Fruit fly (Drosophila melanogaster) whole organism, prepupa: ENCODE data around the gene boi.
A peak's percentile ranks its signal among the peaks of the same experiment; 100 is the strongest.

Source experiments
- Blimp-1 ChIP-seq: fragments of 200-800 bp; sonication (Bioruptor generic); optimal IDR thresholded peaks from 3 replicates; lab custom pipeline; 2017; ENCODE audit warnings: missing biosample characterization, missing genetic modification characterization, mild to moderate bottlenecking, moderate library complexity, missing genetic modification reagents
- CG10669 ChIP-seq: fragments of 200-800 bp; sonication (Bioruptor generic); optimal IDR thresholded peaks from 3 replicates; lab custom pipeline; 2018; ENCODE audit warnings: missing biosample characterization, mild to moderate bottlenecking, missing genetic modification characterization, moderate library complexity
- CG15336 ChIP-seq: fragments of 200-800 bp; sonication (Bioruptor generic); IDR thresholded peaks from 2 replicates; pipeline ENCODE4 v1.3.6; 2022; ENCODE audit warnings: missing biosample characterization, missing genetic modification characterization
- CG1621 ChIP-seq: fragments of 200-800 bp; sonication (Bioruptor generic); optimal IDR thresholded peaks from 3 replicates; lab custom pipeline; 2018; ENCODE audit warnings: missing biosample characterization, mild to moderate bottlenecking, missing genetic modification characterization
- CG16779 ChIP-seq: fragments of 200-800 bp; sonication (Bioruptor generic); optimal IDR thresholded peaks from 3 replicates; lab custom pipeline; 2017; ENCODE audit warnings: missing biosample characterization, mild to moderate bottlenecking, missing genetic modification characterization
- CG3032 ChIP-seq: fragments of 200-800 bp; optimal IDR thresholded peaks from 2 replicates; lab custom pipeline; 2019; ENCODE audit warnings: missing biosample characterization, mild to moderate bottlenecking, missing genetic modification characterization, moderate library complexity
- CG31627 ChIP-seq: fragments of 200-800 bp; sonication (Bioruptor generic); optimal IDR thresholded peaks from 3 replicates; lab custom pipeline; 2016; ENCODE audit warnings: missing biosample characterization, missing genetic modification characterization
- CG32006 ChIP-seq: fragments of 200-800 bp; sonication (Bioruptor generic); optimal IDR thresholded peaks from 3 replicates; lab custom pipeline; 2017; ENCODE audit warnings: missing biosample characterization, mild to moderate bottlenecking, missing genetic modification characterization
- CG34406 ChIP-seq: fragments of 200-800 bp; sonication (Bioruptor generic); optimal IDR thresholded peaks from 3 replicates; lab custom pipeline; 2016; ENCODE audit warnings: missing biosample characterization, missing genetic modification characterization
- CG3919 ChIP-seq: fragments of 200-800 bp; sonication (Bioruptor generic); optimal IDR thresholded peaks from 3 replicates; lab custom pipeline; 2016; ENCODE audit warnings: missing biosample characterization, missing genetic modification characterization
- CG4318 ChIP-seq: fragments of 200-800 bp; sonication (Bioruptor generic); optimal IDR thresholded peaks from 3 replicates; lab custom pipeline; 2017; ENCODE audit warnings: missing biosample characterization, mild to moderate bottlenecking, missing genetic modification characterization
- CG6276 ChIP-seq: fragments of 200-800 bp; sonication (Bioruptor generic); optimal IDR thresholded peaks from 2 replicates; lab custom pipeline; 2017; ENCODE audit warnings: missing biosample characterization, mild to moderate bottlenecking, missing genetic modification characterization
- CG6792 ChIP-seq: fragments of 200-800 bp; sonication (Bioruptor generic); optimal IDR thresholded peaks from 3 replicates; lab custom pipeline; 2016; ENCODE audit warnings: missing biosample characterization, missing genetic modification characterization
- CG6808 ChIP-seq: fragments of 200-800 bp; sonication (Bioruptor generic); optimal IDR thresholded peaks from 3 replicates; lab custom pipeline; 2017; ENCODE audit warnings: missing biosample characterization, missing genetic modification characterization, mild to moderate bottlenecking, moderate library complexity, missing genetic modification reagents
- CG6854 ChIP-seq: fragments of 200-800 bp; sonication (Bioruptor generic); optimal IDR thresholded peaks from 2 replicates; lab custom pipeline; 2017; ENCODE audit warnings: missing biosample characterization, mild to moderate bottlenecking, missing genetic modification characterization
- CG7368 ChIP-seq: fragments of 200-800 bp; sonication (Bioruptor generic); optimal IDR thresholded peaks from 3 replicates; lab custom pipeline; 2016; ENCODE audit warnings: missing biosample characterization, missing genetic modification characterization
- CG8119 ChIP-seq: fragments of 200-800 bp; sonication (Bioruptor generic); IDR thresholded peaks from 3 replicates; pipeline ENCODE4 v1.3.6; 2022; ENCODE audit warnings: missing biosample characterization, missing genetic modification characterization
- CG9139 ChIP-seq: fragments of 200-800 bp; sonication (Bioruptor generic); optimal IDR thresholded peaks from 3 replicates; lab custom pipeline; 2017; ENCODE audit warnings: missing biosample characterization, mild to moderate bottlenecking, missing genetic modification characterization
- Eip75B ChIP-seq: fragments of 200-800 bp; sonication (Bioruptor generic); optimal IDR thresholded peaks from 3 replicates; lab custom pipeline; 2016; ENCODE audit warnings: missing biosample characterization, missing genetic modification characterization
- Eip78C ChIP-seq: fragments of 200-800 bp; sonication (Bioruptor generic); peaks from one replicate; lab custom pipeline; 2016; ENCODE audit warnings: missing biosample characterization, missing genetic modification characterization
- Ets21C ChIP-seq: fragments of 200-800 bp; sonication (Bioruptor generic); optimal IDR thresholded peaks from 3 replicates; lab custom pipeline; 2016; ENCODE audit warnings: missing biosample characterization, missing genetic modification characterization
- Ets96B ChIP-seq: fragments of 200-800 bp; optimal IDR thresholded peaks from 2 replicates; lab custom pipeline; 2019; ENCODE audit warnings: missing biosample characterization, mild to moderate bottlenecking, missing genetic modification characterization, moderate library complexity
- Gug ChIP-seq: fragments of 200-800 bp; sonication (Bioruptor generic); IDR thresholded peaks from 2 replicates; pipeline ENCODE4 v1.3.6; 2022; ENCODE audit warnings: missing biosample characterization, missing genetic modification characterization
- Hr39 ChIP-seq: fragments of 200-800 bp; sonication (Bioruptor generic); optimal IDR thresholded peaks from 2 replicates; lab custom pipeline; 2016; ENCODE audit warnings: missing biosample characterization, missing genetic modification characterization
- Lpt ChIP-seq: fragments of 200-800 bp; sonication (Bioruptor generic); optimal IDR thresholded peaks from 3 replicates; lab custom pipeline; 2016; ENCODE audit warnings: missing biosample characterization, missing genetic modification characterization
- Met ChIP-seq: fragments of 200-800 bp; sonication (Bioruptor generic); optimal IDR thresholded peaks from 3 replicates; lab custom pipeline; 2016; ENCODE audit warnings: missing biosample characterization, missing genetic modification characterization
- OdsH ChIP-seq: fragments of 200-800 bp; sonication (Bioruptor generic); optimal IDR thresholded peaks from 3 replicates; lab custom pipeline; 2016; ENCODE audit warnings: missing biosample characterization, missing genetic modification characterization
- Smox ChIP-seq: fragments of 200-800 bp; sonication (Bioruptor generic); optimal IDR thresholded peaks from 3 replicates; lab custom pipeline; 2016; ENCODE audit warnings: missing biosample characterization, missing genetic modification characterization
- Sox102F ChIP-seq: fragments of 200-800 bp; sonication (Bioruptor generic); optimal IDR thresholded peaks from 2 replicates; lab custom pipeline; 2016; ENCODE audit warnings: missing biosample characterization, mild to moderate bottlenecking, missing genetic modification characterization
- Sox14 ChIP-seq: fragments of 200-800 bp; sonication (Bioruptor generic); optimal IDR thresholded peaks from 3 replicates; lab custom pipeline; 2016; ENCODE audit warnings: missing biosample characterization, missing genetic modification characterization
- Sox15 ChIP-seq: fragments of 200-800 bp; sonication (Bioruptor generic); optimal IDR thresholded peaks from 3 replicates; lab custom pipeline; 2016; ENCODE audit warnings: missing biosample characterization, missing genetic modification characterization
- achi ChIP-seq: fragments of 200-800 bp; sonication (Bioruptor generic); optimal IDR thresholded peaks from 3 replicates; lab custom pipeline; 2016; ENCODE audit warnings: missing biosample characterization, missing genetic modification characterization
- acj6 ChIP-seq: fragments of 200-800 bp; sonication (Bioruptor generic); optimal IDR thresholded peaks from 3 replicates; lab custom pipeline; 2016; ENCODE audit warnings: missing biosample characterization, missing genetic modification characterization
- cyc ChIP-seq: fragments of 200-800 bp; sonication (Bioruptor generic); optimal IDR thresholded peaks from 3 replicates; lab custom pipeline; 2016; ENCODE audit warnings: missing biosample characterization, missing genetic modification characterization
- dac ChIP-seq: fragments of 200-800 bp; sonication (Bioruptor generic); optimal IDR thresholded peaks from 2 replicates; lab custom pipeline; 2017; ENCODE audit warnings: missing biosample characterization, mild to moderate bottlenecking, missing genetic modification characterization
- eg ChIP-seq: fragments of 200-800 bp; sonication (Bioruptor generic); IDR thresholded peaks from 3 replicates; pipeline ENCODE4 v1.3.6; 2022; ENCODE audit warnings: missing biosample characterization, missing genetic modification characterization
- fd59A ChIP-seq: fragments of 200-800 bp; sonication (Bioruptor generic); optimal IDR thresholded peaks from 2 replicates; lab custom pipeline; 2017; ENCODE audit warnings: missing biosample characterization, mild to moderate bottlenecking, missing genetic modification characterization, missing genetic modification reagents
- fd85E ChIP-seq: fragments of 200-800 bp; sonication (Bioruptor generic); optimal IDR thresholded peaks from 3 replicates; lab custom pipeline; 2016; ENCODE audit warnings: missing biosample characterization, missing genetic modification characterization
- fkh ChIP-seq: fragments of 200-800 bp; sonication (Bioruptor generic); optimal IDR thresholded peaks from 3 replicates; lab custom pipeline; 2017; ENCODE audit warnings: missing biosample characterization, mild to moderate bottlenecking, missing genetic modification characterization, moderate library complexity
- net ChIP-seq: fragments of 200-800 bp; sonication (Bioruptor generic); optimal IDR thresholded peaks from 3 replicates; lab custom pipeline; 2016; ENCODE audit warnings: missing biosample characterization, missing genetic modification characterization
- pdm3 ChIP-seq: fragments of 200-800 bp; sonication (Bioruptor generic); optimal IDR thresholded peaks from 3 replicates; lab custom pipeline; 2016; ENCODE audit warnings: missing biosample characterization, missing genetic modification characterization
- salr ChIP-seq, 2 experiments: fragments of 200-800 bp; sonication (Bioruptor generic); optimal IDR thresholded peaks; 3 replicates each; lab custom pipeline; 2016 to 2018; ENCODE audit warnings: missing biosample characterization in 2 of 2, missing genetic modification characterization in 2 of 2, mild to moderate bottlenecking in 1 of 2
- spab ChIP-seq: fragments of 200-800 bp; sonication (Bioruptor generic); optimal IDR thresholded peaks from 2 replicates; lab custom pipeline; 2017; ENCODE audit warnings: missing biosample characterization, mild to moderate bottlenecking, missing genetic modification characterization, missing genetic modification reagents
- ss ChIP-seq, 2 experiments: fragments of 200-800 bp; sonication (Bioruptor generic); optimal IDR thresholded peaks; 2 replicates in 1 of 2; 3 replicates in 1 of 2; lab custom pipeline; 2017 to 2018; ENCODE audit warnings: mild to moderate bottlenecking in 2 of 2, missing biosample characterization in 2 of 2, missing genetic modification characterization in 2 of 2, moderate library complexity in 1 of 2
- svp ChIP-seq: fragments of 200-800 bp; sonication (Bioruptor generic); peaks from one replicate; lab custom pipeline; 2016; ENCODE audit warnings: missing biosample characterization, missing genetic modification characterization
- topi ChIP-seq: fragments of 200-800 bp; sonication (Bioruptor generic); optimal IDR thresholded peaks from 3 replicates; lab custom pipeline; 2016; ENCODE audit warnings: missing biosample characterization, missing genetic modification characterization
- vri ChIP-seq: fragments of 200-800 bp; sonication (Bioruptor generic); optimal IDR thresholded peaks from 3 replicates; lab custom pipeline; 2016; ENCODE audit warnings: missing biosample characterization, mild to moderate bottlenecking, missing genetic modification characterization

The boi gene

DNA sequence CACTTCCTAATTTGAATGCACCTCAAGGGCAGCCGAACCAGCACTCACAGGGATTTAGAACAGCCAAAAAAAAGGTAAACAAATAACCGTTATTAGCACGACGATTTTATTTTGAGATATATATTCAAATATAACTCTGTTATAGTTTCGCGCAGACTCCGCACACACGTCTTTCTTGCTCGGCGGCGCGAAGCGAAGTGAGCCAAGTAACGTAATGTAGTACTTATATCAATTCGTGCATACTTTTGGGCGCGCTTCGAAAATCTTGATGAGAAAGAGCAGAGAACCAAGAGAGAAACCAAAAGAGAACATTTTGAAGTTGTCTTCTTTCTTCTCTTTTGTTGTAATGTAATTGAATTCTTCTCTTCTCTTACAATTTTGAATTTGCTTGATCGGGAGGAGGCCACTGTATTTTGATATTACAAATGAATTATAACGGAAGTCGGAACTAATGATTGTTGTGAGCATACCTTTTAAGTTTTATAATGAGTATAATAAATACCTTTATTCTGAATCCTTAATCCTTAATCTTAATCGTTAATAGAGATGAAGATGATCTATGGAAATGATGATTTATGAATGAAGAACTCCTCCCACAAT is at the start of gene boi:
Gene boi (minus strand): TSS at position 201 of the 600 bp plus-strand sequence.
- TF ChIP-seq Ets21C (GFP tag; lab: Kevin White, UChicago) (no peak), CG1621 (tag; lab: Kevin White, UChicago) (no peak), net (GFP tag; lab: Kevin White, UChicago) (peak; percentile 38), fd85E (peak; percentile 31), Sox102F (GFP tag; lab: Kevin White, UChicago) (peak; percentile 46), Eip78C (peak; percentile 68), salr (GFP tag; optimal IDR thresholded peaks at IDR 0.05; lab: Kevin White, UChicago) (no peak), Lpt (no peak), CG15336 (GFP tag; lab: Robert Waterston, UW) (peak; percentile 25; the same call in 1 of the 2 replicates), Eip75B (GFP tag; lab: Kevin White, UChicago) (peak; percentile 6), topi (peak; percentile 26), CG3032 (tag; lab: Kevin White, UChicago) (no peak), CG9139 (GFP tag; lab: Kevin White, UChicago) (peak; percentile 9), Met (GFP tag; lab: Kevin White, UChicago) (peak; percentile 31), CG3919 (no peak), CG6854 (GFP tag; lab: Kevin White, UChicago) (peak; percentile 37)
- TF ChIP-seq, all 60 proteins: peak for 10

DNA sequence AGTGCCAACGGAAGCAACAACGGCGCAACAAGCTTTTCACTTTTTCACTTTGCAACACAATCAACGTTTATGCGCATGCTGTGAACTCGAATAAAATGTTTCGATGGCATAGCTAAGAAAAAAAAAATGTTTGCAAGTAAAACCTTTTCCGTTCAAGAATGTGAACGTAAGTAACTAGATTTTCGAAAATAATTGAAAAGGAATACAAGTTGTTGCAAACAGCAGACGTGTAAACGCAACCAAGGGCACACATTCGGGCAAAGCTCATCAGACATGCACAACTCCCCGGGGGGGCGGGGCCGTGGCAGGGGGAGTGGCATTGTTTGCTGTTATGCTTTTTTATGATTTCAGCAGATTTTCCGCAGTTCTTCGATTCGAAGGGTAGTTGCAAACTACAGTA is 48.5 kb upstream of the boi start:
- TF ChIP-seq Ets96B (tag; lab: Kevin White, UChicago) = peak; percentile 41
- TF ChIP-seq CG8119 (GFP tag; lab: Robert Waterston, UW) = peak; percentile 67
- TF ChIP-seq Sox14 = peak; percentile 68
- TF ChIP-seq CG3032 (tag; lab: Kevin White, UChicago) = peak; percentile 52
- TF ChIP-seq achi (GFP tag; lab: Kevin White, UChicago) = peak; percentile 72
- no peak for TF ChIP-seq Blimp-1 (GFP tag; lab: Kevin White, UChicago)
- TF ChIP-seq CG4318 (GFP tag; lab: Kevin White, UChicago) = peak; percentile 3
- peak; percentile 66 for TF ChIP-seq pdm3 (GFP tag; lab: Kevin White, UChicago)
- peak; percentile 44 for TF ChIP-seq fd59A (GFP tag; lab: Kevin White, UChicago)
- peak; percentile 64 for TF ChIP-seq svp
- peak; percentile 70 for TF ChIP-seq Hr39 (GFP tag; lab: Kevin White, UChicago)
- peak; percentile 60 for TF ChIP-seq cyc
- TF ChIP-seq Smox (GFP tag; lab: Kevin White, UChicago) = peak; percentile 60
- peak; percentile 66 for TF ChIP-seq CG15336 (GFP tag; lab: Robert Waterston, UW)
- TF ChIP-seq CG32006 = peak; percentile 71
- peak; percentile 75 for TF ChIP-seq net (GFP tag; lab: Kevin White, UChicago)
- TF ChIP-seq CG6792 (GFP tag; lab: Kevin White, UChicago) = peak; percentile 58
- peak; percentile 76 for TF ChIP-seq CG3919
- TF ChIP-seq Met (GFP tag; lab: Kevin White, UChicago) = peak; percentile 72
- TF ChIP-seq CG1621 (tag; lab: Kevin White, UChicago) = peak; percentile 62
- TF ChIP-seq Sox15 (GFP tag; lab: Kevin White, UChicago) = peak; percentile 42
- TF ChIP-seq fkh (GFP tag; lab: Kevin White, UChicago) = no peak
- no peak for TF ChIP-seq CG6276 (GFP tag; lab: Kevin White, UChicago)
- TF ChIP-seq Sox102F (GFP tag; lab: Kevin White, UChicago) = peak; percentile 68
- TF ChIP-seq eg (GFP tag; lab: Robert Waterston, UW) = peak; percentile 61
- peak; percentile 76 for TF ChIP-seq Eip78C
- TF ChIP-seq spab = peak; percentile 19
- TF ChIP-seq CG34406 (GFP tag; lab: Kevin White, UChicago) = peak; percentile 42
- TF ChIP-seq OdsH = peak; percentile 73
- TF ChIP-seq CG7368 (GFP tag; lab: Kevin White, UChicago) = peak; percentile 59
- TF ChIP-seq CG16779 (tag; lab: Kevin White, UChicago) = no peak
- peak; percentile 23 for TF ChIP-seq dac (GFP tag; lab: Kevin White, UChicago)
- peak; percentile 63 for TF ChIP-seq CG31627 (GFP tag; lab: Kevin White, UChicago)
- peak in 1 of 2 experiments; percentile 33 for TF ChIP-seq ss (GFP tag; optimal IDR thresholded peaks at IDR 0.05; lab: Kevin White, UChicago)
- TF ChIP-seq CG6808 (GFP tag; lab: Kevin White, UChicago) = peak; percentile 10
- peak; percentile 63 for TF ChIP-seq CG10669
- no peak for TF ChIP-seq CG9139 (GFP tag; lab: Kevin White, UChicago)
- peak; percentile 58 for TF ChIP-seq Ets21C (GFP tag; lab: Kevin White, UChicago)
- peak; percentile 46; the same call in 1 of the 2 replicates for TF ChIP-seq Gug (GFP tag; lab: Robert Waterston, UW)
- TF ChIP-seq acj6 (GFP tag; lab: Kevin White, UChicago) = peak; percentile 80
- peak; percentile 52 to 55 for TF ChIP-seq salr (GFP tag; optimal IDR thresholded peaks at IDR 0.05; lab: Kevin White, UChicago)
- TF ChIP-seq vri (GFP tag; lab: Kevin White, UChicago) = peak; percentile 50
